Worm (Caenorhabditis elegans) whole organism, L4 larva: Measurements from ENCODE around the gene picd-1.

ENCODE experiments used
- D1046.2 ChIP-seq: fragments of 200-800 bp; sonication (Bioruptor generic); IDR thresholded peaks from 2 replicates; pipeline ENCODE4 v1.3.6; 2022; ENCODE audit warnings: missing genetic modification characterization, missing compliant biosample characterization
- F37D6.2 ChIP-seq: sonication (generic microtip); optimal IDR thresholded peaks from 2 replicates; lab custom pipeline; 2016; ENCODE audit warnings: mild to moderate bottlenecking, missing genetic modification characterization, missing compliant biosample characterization
- F49E8.2 ChIP-seq: sonication (generic microtip); optimal IDR thresholded peaks from 2 replicates; lab custom pipeline; 2016; ENCODE audit warnings: missing compliant biosample characterization, mild to moderate bottlenecking, missing genetic modification characterization, borderline replicate concordance
- R02D3.7 ChIP-seq: fragments of 150-350 bp; sonication (generic microtip); optimal IDR thresholded peaks from 3 replicates; lab custom pipeline; 2014; ENCODE audit warnings: missing biosample characterization, missing genetic modification characterization
- T20F7.1 ChIP-seq: fragments of 200-800 bp; sonication (Bioruptor generic); optimal IDR thresholded peaks from 2 replicates; lab custom pipeline; 2018; ENCODE audit warnings: mild to moderate bottlenecking, missing genetic modification characterization, missing compliant biosample characterization
- T26A8.4 ChIP-seq: fragments of 200-800 bp; sonication (Bioruptor generic); IDR thresholded peaks from 2 replicates; pipeline ENCODE4 v1.3.6; 2022; ENCODE audit warnings: missing genetic modification characterization, missing compliant biosample characterization
- Y48G9A.11 ChIP-seq: fragments of 200-800 bp; sonication (Bioruptor generic); IDR thresholded peaks from 2 replicates; pipeline ENCODE4 v1.3.6; 2022; ENCODE audit warnings: missing genetic modification reagents, missing genetic modification characterization, missing compliant biosample characterization
- Y75B8A.6 ChIP-seq: fragments of 200-800 bp; sonication (Bioruptor generic); IDR thresholded peaks from 2 replicates; pipeline ENCODE4 v1.3.6; 2022; ENCODE audit warnings: missing genetic modification reagents, missing genetic modification characterization, missing compliant biosample characterization
- ZK337.2 ChIP-seq: fragments of 200-800 bp; sonication (Bioruptor generic); IDR thresholded peaks from 2 replicates; pipeline ENCODE4 v1.3.6; 2022; ENCODE audit warnings: missing genetic modification reagents, missing genetic modification characterization, missing compliant biosample characterization
- ZK546.5 ChIP-seq, 2 experiments: sonication (generic microtip); optimal IDR thresholded peaks; 2 replicates each; lab custom pipeline; 2017; ENCODE audit warnings: missing biosample characterization in 2 of 2, missing genetic modification characterization in 2 of 2
- aha-1 ChIP-seq: fragments of 150-350 bp; peaks from one replicate; lab custom pipeline; 2014; ENCODE audit warnings: missing biosample characterization, missing genetic modification characterization
- ama-1 ChIP-seq: fragments of 150-350 bp; optimal IDR thresholded peaks from 2 replicates; lab custom pipeline; 2014; ENCODE audit warnings: inconsistent platforms, mixed read lengths
- attf-4 ChIP-seq: sonication (generic microtip); optimal IDR thresholded peaks from 3 replicates; lab custom pipeline; 2017; ENCODE audit warnings: missing biosample characterization, missing genetic modification characterization
- ceh-28 ChIP-seq: fragments of 150-350 bp; optimal IDR thresholded peaks from 2 replicates; lab custom pipeline; 2014; ENCODE audit warnings: missing biosample characterization, missing genetic modification reagents, missing genetic modification characterization
- ceh-32 ChIP-seq: sonication (generic microtip); optimal IDR thresholded peaks from 2 replicates; lab custom pipeline; 2016; ENCODE audit warnings: mild to moderate bottlenecking, missing genetic modification characterization, missing compliant biosample characterization; ENCODE audit not compliant: poor library complexity
- ceh-44 ChIP-seq: fragments of 200-800 bp; sonication (Bioruptor generic); IDR thresholded peaks from 2 replicates; pipeline ENCODE4 v1.3.6; 2022; ENCODE audit warnings: missing genetic modification reagents, missing genetic modification characterization, missing compliant biosample characterization
- cey-2 ChIP-seq: sonication (generic microtip); optimal IDR thresholded peaks from 3 replicates; lab custom pipeline; 2017; ENCODE audit warnings: missing genetic modification characterization, mild to moderate bottlenecking, missing compliant biosample characterization, antibody characterized with exemption, borderline replicate concordance; ENCODE audit not compliant: insufficient read depth
- daf-12 ChIP-seq: fragments of 150-350 bp; optimal IDR thresholded peaks from 2 replicates; lab custom pipeline; 2014; ENCODE audit warnings: missing biosample characterization, missing genetic modification reagents, missing genetic modification characterization
- daf-16 ChIP-seq, 3 experiments: sonication (generic microtip); optimal IDR thresholded peaks; 2 replicates each; lab custom pipeline; 2016 to 2017; ENCODE audit warnings: missing genetic modification characterization in 3 of 3, missing genetic modification reagents in 3 of 3, mild to moderate bottlenecking in 2 of 3, missing compliant biosample characterization in 2 of 3, missing biosample characterization in 1 of 3, moderate library complexity in 1 of 3
- daf-8 ChIP-seq: fragments of 200-800 bp; sonication (Bioruptor generic); IDR thresholded peaks from 2 replicates; pipeline ENCODE4 v1.3.6; 2022; ENCODE audit warnings: missing genetic modification characterization, missing compliant biosample characterization
- dpl-1 ChIP-seq: fragments of 150-350 bp; optimal IDR thresholded peaks from 2 replicates; lab custom pipeline; 2014; ENCODE audit warnings: missing biosample characterization, missing genetic modification reagents, missing genetic modification characterization
- dve-1 ChIP-seq: sonication (generic microtip); optimal IDR thresholded peaks from 2 replicates; lab custom pipeline; 2017; ENCODE audit warnings: antibody characterized with exemption, mild to moderate bottlenecking, missing genetic modification characterization, missing compliant biosample characterization; ENCODE audit not compliant: insufficient read depth
- egl-27 ChIP-seq: sonication (generic microtip); optimal IDR thresholded peaks from 3 replicates; lab custom pipeline; 2017; ENCODE audit warnings: missing biosample characterization, missing genetic modification reagents, missing genetic modification characterization
- fkh-10 ChIP-seq: fragments of 150-350 bp; optimal IDR thresholded peaks from 2 replicates; lab custom pipeline; 2014; ENCODE audit warnings: missing biosample characterization, missing genetic modification reagents, missing genetic modification characterization
- hif-1 ChIP-seq, 2 experiments: sonication (generic microtip); optimal IDR thresholded peaks; 2 replicates each; lab custom pipeline; 2016 to 2017; ENCODE audit warnings: missing compliant biosample characterization in 2 of 2, missing genetic modification characterization in 2 of 2, missing genetic modification reagents in 2 of 2, missing genotype in 2 of 2, mild to moderate bottlenecking in 1 of 2
- hlh-11 ChIP-seq: fragments of 200-800 bp; sonication (Bioruptor generic); optimal IDR thresholded peaks from 2 replicates; lab custom pipeline; 2018; ENCODE audit warnings: mild to moderate bottlenecking, missing genetic modification characterization, missing compliant biosample characterization
- hlh-30 ChIP-seq: sonication (generic microtip); optimal IDR thresholded peaks from 2 replicates; lab custom pipeline; 2017; ENCODE audit warnings: antibody characterized with exemption, mild to moderate bottlenecking, missing genetic modification characterization, missing compliant biosample characterization; ENCODE audit not compliant: insufficient read depth
- hmg-1.1 ChIP-seq: fragments of 200-800 bp; sonication (Bioruptor generic); IDR thresholded peaks from 2 replicates; pipeline ENCODE4 v1.3.6; 2022; ENCODE audit warnings: missing genetic modification reagents, missing genetic modification characterization, missing compliant biosample characterization
- jun-1 ChIP-seq: fragments of 150-350 bp; optimal IDR thresholded peaks from 2 replicates; lab custom pipeline; 2014; ENCODE audit warnings: missing biosample characterization, missing genetic modification reagents, missing genetic modification characterization
- lin-15B ChIP-seq: fragments of 150-350 bp; sonication (generic microtip); optimal IDR thresholded peaks from 3 replicates; lab custom pipeline; 2014; ENCODE audit warnings: missing biosample characterization, missing genetic modification characterization
- lin-38 ChIP-seq: fragments of 200-800 bp; sonication (Bioruptor generic); IDR thresholded peaks from 2 replicates; pipeline ENCODE4 v1.3.6; 2022; ENCODE audit warnings: missing genetic modification reagents, missing genetic modification characterization, missing compliant biosample characterization
- mdl-1 ChIP-seq, 2 experiments: fragments of 150-350 bp in 1 of 2; sonication (generic microtip) in 1 of 2; optimal IDR thresholded peaks; 2 replicates each; lab custom pipeline; 2014 to 2017; ENCODE audit warnings: missing biosample characterization in 2 of 2, missing genetic modification characterization in 2 of 2
- mdt-29 ChIP-seq: fragments of 200-800 bp; sonication (Bioruptor generic); IDR thresholded peaks from 2 replicates; pipeline ENCODE4 v1.3.6; 2022; ENCODE audit warnings: missing genetic modification reagents, missing genetic modification characterization, missing compliant biosample characterization
- mep-1 ChIP-seq: fragments of 150-350 bp; sonication (generic microtip); optimal IDR thresholded peaks from 3 replicates; lab custom pipeline; 2014; ENCODE audit warnings: missing biosample characterization, missing genetic modification characterization
- nhr-102 ChIP-seq: sonication (generic microtip); optimal IDR thresholded peaks from 2 replicates; lab custom pipeline; 2016; ENCODE audit warnings: mild to moderate bottlenecking, missing genetic modification characterization, moderate library complexity, missing compliant biosample characterization
- nhr-11 ChIP-seq: fragments of 150-350 bp; optimal IDR thresholded peaks from 2 replicates; lab custom pipeline; 2014; ENCODE audit warnings: missing biosample characterization, missing genetic modification characterization
- nhr-25 ChIP-seq: sonication (generic microtip); optimal IDR thresholded peaks from 2 replicates; lab custom pipeline; 2017; ENCODE audit warnings: missing genetic modification characterization, mild to moderate bottlenecking, missing compliant biosample characterization, antibody characterized with exemption, moderate library complexity, borderline replicate concordance; ENCODE audit not compliant: insufficient read depth
- nhr-28 ChIP-seq: fragments of 150-350 bp; optimal IDR thresholded peaks from 2 replicates; lab custom pipeline; 2014; ENCODE audit warnings: missing biosample characterization, missing genetic modification characterization
- nhr-77 ChIP-seq: fragments of 150-350 bp; optimal IDR thresholded peaks from 2 replicates; lab custom pipeline; 2014; ENCODE audit warnings: missing biosample characterization, missing genetic modification characterization
- pha-4 ChIP-seq, 2 experiments: fragments of 150-350 bp in 1 of 2; fragments of 200-800 bp in 1 of 2; sonication (Bioruptor generic) in 1 of 2; IDR thresholded peaks in 1 of 2; optimal IDR thresholded peaks in 1 of 2; 2 replicates each; pipeline versions ENCODE4 v1.3.6 to Lab custom; 2014 to 2022; ENCODE audit warnings: missing genetic modification characterization in 2 of 2, missing genetic modification reagents in 2 of 2, missing biosample characterization in 1 of 2, missing compliant biosample characterization in 1 of 2
- php-3 ChIP-seq: fragments of 200-800 bp; sonication (Bioruptor generic); IDR thresholded peaks from 2 replicates; pipeline ENCODE4 v1.3.6; 2022; ENCODE audit warnings: missing genetic modification reagents, missing genetic modification characterization, missing compliant biosample characterization
- rbr-2 ChIP-seq: sonication (generic microtip); optimal IDR thresholded peaks from 2 replicates; lab custom pipeline; 2016; ENCODE audit warnings: missing genotype, missing genetic modification characterization, missing compliant biosample characterization
- set-16 ChIP-seq: fragments of 200-800 bp; sonication (Bioruptor generic); IDR thresholded peaks from 2 replicates; pipeline ENCODE4 v1.3.6; 2022; ENCODE audit warnings: missing genetic modification reagents, missing genetic modification characterization, missing compliant biosample characterization
- skn-1 ChIP-seq: fragments of 150-350 bp; optimal IDR thresholded peaks from 2 replicates; lab custom pipeline; 2014; ENCODE audit warnings: missing biosample characterization, missing genetic modification characterization
- snpc-4 ChIP-seq: fragments of 150-350 bp; optimal IDR thresholded peaks from 2 replicates; lab custom pipeline; 2014; ENCODE audit warnings: missing biosample characterization, missing genetic modification characterization
- spr-3 ChIP-seq: fragments of 200-800 bp; sonication (Bioruptor generic); optimal IDR thresholded peaks from 2 replicates; lab custom pipeline; 2018; ENCODE audit warnings: mild to moderate bottlenecking, missing genetic modification characterization, missing compliant biosample characterization
- tag-97 ChIP-seq: fragments of 200-800 bp; sonication (Bioruptor generic); IDR thresholded peaks from 2 replicates; pipeline ENCODE4 v1.3.6; 2022; ENCODE audit warnings: missing genetic modification characterization, missing compliant biosample characterization
- tra-1 ChIP-seq: fragments of 200-800 bp; sonication (Bioruptor generic); IDR thresholded peaks from 2 replicates; pipeline ENCODE4 v1.3.6; 2022; ENCODE audit warnings: missing genetic modification reagents, missing genetic modification characterization, missing compliant biosample characterization
- vab-7 ChIP-seq: fragments of 200-800 bp; sonication (Bioruptor generic); IDR thresholded peaks from 2 replicates; pipeline ENCODE4 v1.3.6; 2022; ENCODE audit warnings: missing genetic modification reagents, missing genetic modification characterization, missing compliant biosample characterization
- zag-1 ChIP-seq: fragments of 150-350 bp; optimal IDR thresholded peaks from 2 replicates; lab custom pipeline; 2014; ENCODE audit warnings: missing biosample characterization, missing genetic modification characterization

The picd-1 gene

ce11 chrV:104474-104873 is at the start of gene picd-1:
picd-1 (plus strand) TSS chrV:104825.
- TF ChIP-seq php-3 (GFP tag; lab: Robert Waterston, UW): no peak
- TF ChIP-seq vab-7 (GFP tag; lab: Robert Waterston, UW): no peak
- TF ChIP-seq lin-38 (GFP tag; lab: Robert Waterston, UW): peak; percentile 59
- TF ChIP-seq pha-4 (GFP tag; IDR thresholded peaks at IDR 0.05; lab: Robert Waterston, UW): 0 out of 2 replicates have a peak, but pooled peaks have one; percentile 11
- TF ChIP-seq pha-4 (tag; optimal IDR thresholded peaks at IDR 0.05; lab: Kevin White, UChicago): no peak
- peak; percentile 58 for TF ChIP-seq hlh-30 (tag; lab: Kevin White, UChicago)
- TF ChIP-seq Y48G9A.11 (GFP tag; lab: Robert Waterston, UW): peak; percentile 98
- no peak for TF ChIP-seq F37D6.2 (tag; lab: Kevin White, UChicago)
- TF ChIP-seq Y75B8A.6: no peak
- TF ChIP-seq nhr-25 (tag; lab: Kevin White, UChicago): peak; percentile 39
- no peak for TF ChIP-seq F49E8.2 (tag; lab: Kevin White, UChicago)
- peak; percentile 30 for TF ChIP-seq nhr-28
- peak; percentile 99 for TF ChIP-seq T20F7.1
- TF ChIP-seq hlh-11: peak; percentile 48
- peak; percentile 84 for TF ChIP-seq dpl-1 (GFP tag; lab: Kevin White, UChicago)
- no peak for TF ChIP-seq daf-8 (GFP tag; lab: Robert Waterston, UW)
- peak; percentile 78 for TF ChIP-seq mep-1 (tag; lab: Kevin White, UChicago)
- TF ChIP-seq egl-27 (tag; lab: Kevin White, UChicago): no peak
- TF ChIP-seq dve-1 (tag; lab: Kevin White, UChicago): peak; percentile 72
- TF ChIP-seq zag-1: no peak
- TF ChIP-seq ceh-44 (GFP tag; lab: Robert Waterston, UW): 0 out of 2 replicates have a peak, but pooled peaks have one; percentile 12
- TF ChIP-seq nhr-11 (tag; lab: Kevin White, UChicago): peak; percentile 27
- TF ChIP-seq skn-1 (tag; lab: Kevin White, UChicago): no peak
- TF ChIP-seq cey-2 (tag; lab: Kevin White, UChicago): no peak
- TF ChIP-seq R02D3.7 (tag; lab: Kevin White, UChicago): peak; percentile 57
- TF ChIP-seq ama-1: no peak
- no peak for TF ChIP-seq nhr-102
- no peak for TF ChIP-seq D1046.2 (GFP tag; lab: Robert Waterston, UW)
- TF ChIP-seq ZK337.2 (GFP tag; lab: Robert Waterston, UW): no peak
- peak; percentile 97 for TF ChIP-seq aha-1 (tag; lab: Kevin White, UChicago)
- no peak for TF ChIP-seq snpc-4 (tag; lab: Kevin White, UChicago)
- peak; percentile 50; the same call in 1 of the 2 replicates for TF ChIP-seq hmg-1.1 (GFP tag; lab: Robert Waterston, UW)
- TF ChIP-seq spr-3 (GFP tag; lab: Kevin White, UChicago): no peak
- peak; percentile 42 for TF ChIP-seq fkh-10 (GFP tag; lab: Kevin White, UChicago)
- TF ChIP-seq jun-1 (tag; lab: Kevin White, UChicago): no peak
- no peak for TF ChIP-seq set-16
- no peak for TF ChIP-seq mdl-1 (tag; optimal IDR thresholded peaks at IDR 0.05; lab: Kevin White, UChicago)
- TF ChIP-seq daf-16 (GFP tag; optimal IDR thresholded peaks at IDR 0.05; lab: Kevin White, UChicago): no peak
- peak; percentile 34 for TF ChIP-seq daf-16 (tag; optimal IDR thresholded peaks at IDR 0.05; lab: Kevin White, UChicago)
- TF ChIP-seq ceh-28 (tag; lab: Kevin White, UChicago): no peak
- TF ChIP-seq attf-4 (tag; lab: Kevin White, UChicago): no peak
- no peak for TF ChIP-seq T26A8.4 (GFP tag; lab: Robert Waterston, UW)
- TF ChIP-seq tra-1: no peak
- no peak for TF ChIP-seq mdt-29 (GFP tag; lab: Robert Waterston, UW)
- no peak for TF ChIP-seq ceh-32
- TF ChIP-seq daf-12 (tag; lab: Kevin White, UChicago): no peak
- peak; percentile 36 for TF ChIP-seq nhr-77 (tag; lab: Kevin White, UChicago)
- no peak for TF ChIP-seq ZK546.5 (tag; optimal IDR thresholded peaks at IDR 0.05; lab: Kevin White, UChicago)
- TF ChIP-seq lin-15B: peak; percentile 92
- no peak for TF ChIP-seq rbr-2
- TF ChIP-seq tag-97: no peak
- peak in 1 of 2 experiments; percentile 57 for TF ChIP-seq hif-1 (tag; optimal IDR thresholded peaks at IDR 0.05; lab: Kevin White, UChicago)
